Fruit fly (Drosophila melanogaster) whole organism, adult: ENCODE results near the gene smp-30.
A peak's percentile ranks its signal among the peaks of the same experiment; 100 is the strongest.

Source experiments
- CG11617 ChIP-seq: fragments of 200-800 bp; sonication (Bioruptor generic); optimal IDR thresholded peaks from 2 replicates; lab custom pipeline; 2017; ENCODE audit warnings: mild to moderate bottlenecking, missing biosample characterization, missing genetic modification reagents, missing genetic modification characterization
- CG12768 ChIP-seq: fragments of 200-800 bp; sonication (Bioruptor generic); optimal IDR thresholded peaks from 2 replicates; lab custom pipeline; 2017; ENCODE audit warnings: missing biosample characterization, missing genetic modification characterization, mild to moderate bottlenecking, moderate library complexity, missing genetic modification reagents
- CG33017 ChIP-seq: fragments of 200-800 bp; sonication (Bioruptor generic); optimal IDR thresholded peaks from 2 replicates; lab custom pipeline; 2018; ENCODE audit warnings: missing biosample characterization, mild to moderate bottlenecking, missing genetic modification characterization, moderate library complexity
- CG7045 ChIP-seq: fragments of 200-800 bp; sonication (Bioruptor generic); optimal IDR thresholded peaks from 2 replicates; lab custom pipeline; 2017; ENCODE audit warnings: missing biosample characterization, mild to moderate bottlenecking, missing genetic modification characterization
- CG7101 ChIP-seq: fragments of 200-800 bp; sonication (Bioruptor generic); optimal IDR thresholded peaks from 2 replicates; lab custom pipeline; 2018; ENCODE audit warnings: missing biosample characterization, mild to moderate bottlenecking, missing genetic modification characterization, moderate library complexity
- Clk ChIP-seq: fragments of 200-800 bp; sonication (Bioruptor generic); optimal IDR thresholded peaks from 2 replicates; lab custom pipeline; 2017; ENCODE audit warnings: missing biosample characterization, missing genetic modification characterization
- Crg-1 ChIP-seq: fragments of 200-800 bp; sonication (Bioruptor generic); optimal IDR thresholded peaks from 2 replicates; lab custom pipeline; 2016; ENCODE audit warnings: missing biosample characterization, missing genetic modification characterization
- Mnt ChIP-seq: fragments of 200-800 bp; sonication (Bioruptor generic); optimal IDR thresholded peaks from 2 replicates; lab custom pipeline; 2016; ENCODE audit warnings: missing biosample characterization, mild to moderate bottlenecking, missing genetic modification characterization
- bab1 ChIP-seq: fragments of 200-800 bp; sonication (Bioruptor generic); optimal IDR thresholded peaks from 3 replicates; lab custom pipeline; 2019; ENCODE audit warnings: missing biosample characterization, mild to moderate bottlenecking, missing genetic modification characterization, moderate library complexity
- cnc ChIP-seq, 2 experiments: fragments of >200 bp; optimal IDR thresholded peaks; 2 replicates each; lab custom pipeline; 2017
- kay ChIP-seq: fragments of 200-800 bp; sonication (Bioruptor generic); peaks from one replicate; lab custom pipeline; 2016; ENCODE audit warnings: missing biosample characterization, missing genetic modification characterization, borderline replicate concordance
- pad ChIP-seq: fragments of 200-800 bp; sonication (Bioruptor generic); optimal IDR thresholded peaks from 3 replicates; lab custom pipeline; 2017; ENCODE audit warnings: missing biosample characterization, missing genetic modification characterization, mild to moderate bottlenecking, moderate library complexity, missing genetic modification reagents
- toe ChIP-seq: fragments of 200-800 bp; sonication (Bioruptor generic); optimal IDR thresholded peaks from 2 replicates; lab custom pipeline; 2016; ENCODE audit warnings: missing biosample characterization, missing genetic modification characterization

DNA sequence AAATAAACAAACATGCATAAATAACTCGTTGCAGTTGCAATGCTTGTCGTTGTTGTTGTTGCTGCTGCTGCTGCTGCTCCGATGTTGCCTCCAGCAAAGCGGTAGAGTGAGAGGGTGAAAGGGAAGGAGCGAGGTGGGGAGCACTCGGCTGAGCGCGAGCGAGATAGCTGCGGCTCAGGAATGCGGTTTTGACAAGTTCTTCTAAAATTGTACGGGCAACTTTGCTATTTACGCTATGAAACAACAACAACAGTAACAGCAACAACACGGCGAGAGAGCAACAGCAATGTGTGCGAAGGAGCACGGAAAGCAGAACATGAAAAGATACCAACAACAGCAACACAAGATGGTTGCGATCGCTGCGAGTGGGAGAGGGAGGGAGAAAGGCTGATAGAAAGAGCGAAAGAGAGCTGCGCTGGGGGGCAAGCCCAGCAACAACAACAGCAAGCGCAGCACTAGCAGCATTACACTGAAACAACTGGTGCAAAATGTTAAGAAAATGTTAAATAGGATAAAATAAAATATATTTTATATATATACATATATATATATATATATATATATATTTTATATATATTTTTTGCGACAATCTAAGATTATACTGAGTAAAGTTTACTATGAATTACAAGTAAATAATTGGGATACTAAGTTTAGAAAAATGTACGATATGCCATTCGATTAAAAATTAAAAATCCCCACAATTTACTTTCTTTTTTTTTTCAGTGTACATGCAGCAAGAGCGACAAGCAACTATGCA is 36.7 kb downstream of the smp-30 start:
- TF ChIP-seq toe, result no peak
- TF ChIP-seq CG12768 (GFP tag; lab: Kevin White, UChicago), result no peak
- no peak for TF ChIP-seq Clk (GFP tag; lab: Kevin White, UChicago)
- TF ChIP-seq Mnt (GFP tag; lab: Kevin White, UChicago), result no peak
- peak; percentile 40 for TF ChIP-seq CG7045 (GFP tag; lab: Kevin White, UChicago)
- TF ChIP-seq CG11617 (GFP tag; lab: Kevin White, UChicago), result no peak
- no peak for TF ChIP-seq Crg-1 (GFP tag; lab: Kevin White, UChicago)
- no peak for TF ChIP-seq bab1 (GFP tag; lab: Kevin White, UChicago)
- TF ChIP-seq CG7101 (tag; lab: Kevin White, UChicago), result peak; percentile 31
- no peak for TF ChIP-seq pad (GFP tag; lab: Kevin White, UChicago)
- TF ChIP-seq CG33017, result peak; percentile 22
- no peak for TF ChIP-seq cnc (optimal IDR thresholded peaks at IDR 0.05; lab: Kevin White, UChicago)
- no peak for TF ChIP-seq kay (GFP tag; lab: Kevin White, UChicago)
